Worm (Caenorhabditis elegans) whole organism, L4 larva: ENCODE data around the gene sgt-1.
"Not testable (repeated sequence)": the region's sequence is repeated elsewhere in the genome, so short reads cannot be mapped to it uniquely, and the experiment has no call there.

ENCODE experiments used
- D1046.2 ChIP-seq: fragments of 200-800 bp; sonication (Bioruptor generic); IDR thresholded peaks from 2 replicates; pipeline ENCODE4 v1.3.6; 2022; ENCODE audit warnings: missing genetic modification characterization, missing compliant biosample characterization
- F26F4.8 ChIP-seq: fragments of 200-800 bp; sonication (Bioruptor generic); conservative IDR thresholded peaks from 2 replicates; pipeline ENCODE4 v1.3.6; 2022; ENCODE audit warnings: missing genetic modification characterization, missing compliant biosample characterization
- F44E2.7 ChIP-seq: fragments of 200-800 bp; sonication (Bioruptor generic); IDR thresholded peaks from 2 replicates; pipeline ENCODE4 v2.1.2; 2022; ENCODE audit warnings: missing genetic modification characterization, missing compliant biosample characterization
- F49E8.2 ChIP-seq: sonication (generic microtip); optimal IDR thresholded peaks from 2 replicates; lab custom pipeline; 2016; ENCODE audit warnings: missing compliant biosample characterization, mild to moderate bottlenecking, missing genetic modification characterization, borderline replicate concordance
- R02D3.7 ChIP-seq: fragments of 150-350 bp; sonication (generic microtip); optimal IDR thresholded peaks from 3 replicates; lab custom pipeline; 2014; ENCODE audit warnings: missing biosample characterization, missing genetic modification characterization
- T26A8.4 ChIP-seq: fragments of 200-800 bp; sonication (Bioruptor generic); IDR thresholded peaks from 2 replicates; pipeline ENCODE4 v1.3.6; 2022; ENCODE audit warnings: missing genetic modification characterization, missing compliant biosample characterization
- ZK546.5 ChIP-seq, 2 experiments: sonication (generic microtip); optimal IDR thresholded peaks; 2 replicates each; lab custom pipeline; 2017; ENCODE audit warnings: missing biosample characterization in 2 of 2, missing genetic modification characterization in 2 of 2
- aha-1 ChIP-seq: fragments of 150-350 bp; peaks from one replicate; lab custom pipeline; 2014; ENCODE audit warnings: missing biosample characterization, missing genetic modification characterization
- ama-1 ChIP-seq: fragments of 150-350 bp; optimal IDR thresholded peaks from 2 replicates; lab custom pipeline; 2014; ENCODE audit warnings: inconsistent platforms, mixed read lengths
- attf-4 ChIP-seq: sonication (generic microtip); optimal IDR thresholded peaks from 3 replicates; lab custom pipeline; 2017; ENCODE audit warnings: missing biosample characterization, missing genetic modification characterization
- ceh-44 ChIP-seq: fragments of 200-800 bp; sonication (Bioruptor generic); IDR thresholded peaks from 2 replicates; pipeline ENCODE4 v1.3.6; 2022; ENCODE audit warnings: missing genetic modification reagents, missing genetic modification characterization, missing compliant biosample characterization
- ceh-82 ChIP-seq: sonication (generic microtip); optimal IDR thresholded peaks from 2 replicates; lab custom pipeline; 2017; ENCODE audit warnings: missing biosample characterization, missing genetic modification characterization
- ces-1 ChIP-seq: fragments of 150-350 bp; sonication (generic microtip); optimal IDR thresholded peaks from 4 replicates; lab custom pipeline; 2014; ENCODE audit warnings: missing biosample characterization, missing genetic modification reagents, missing genetic modification characterization
- ctbp-1 ChIP-seq: fragments of 200-800 bp; sonication (Bioruptor generic); IDR thresholded peaks from 2 replicates; pipeline ENCODE4 v1.3.6; 2022; ENCODE audit warnings: missing genetic modification reagents, missing genetic modification characterization, missing compliant biosample characterization
- daf-16 ChIP-seq, 3 experiments: sonication (generic microtip); optimal IDR thresholded peaks; 2 replicates each; lab custom pipeline; 2016 to 2017; ENCODE audit warnings: missing genetic modification characterization in 3 of 3, missing genetic modification reagents in 3 of 3, mild to moderate bottlenecking in 2 of 3, missing compliant biosample characterization in 2 of 3, missing biosample characterization in 1 of 3, moderate library complexity in 1 of 3
- daf-19 ChIP-seq: fragments of 200-800 bp; sonication (Bioruptor generic); conservative IDR thresholded peaks from 2 replicates; pipeline ENCODE4 v1.3.6; 2022; ENCODE audit warnings: missing genetic modification characterization, missing compliant biosample characterization
- dmd-8 ChIP-seq: fragments of 200-800 bp; sonication (Bioruptor generic); IDR thresholded peaks from 2 replicates; pipeline ENCODE4 v1.3.6; 2022; ENCODE audit warnings: missing genetic modification characterization, missing compliant biosample characterization
- dpl-1 ChIP-seq: fragments of 150-350 bp; optimal IDR thresholded peaks from 2 replicates; lab custom pipeline; 2014; ENCODE audit warnings: missing biosample characterization, missing genetic modification reagents, missing genetic modification characterization
- dve-1 ChIP-seq: sonication (generic microtip); optimal IDR thresholded peaks from 2 replicates; lab custom pipeline; 2017; ENCODE audit warnings: antibody characterized with exemption, mild to moderate bottlenecking, missing genetic modification characterization, missing compliant biosample characterization; ENCODE audit not compliant: insufficient read depth
- fkh-10 ChIP-seq: fragments of 150-350 bp; optimal IDR thresholded peaks from 2 replicates; lab custom pipeline; 2014; ENCODE audit warnings: missing biosample characterization, missing genetic modification reagents, missing genetic modification characterization
- gei-8 ChIP-seq: fragments of 200-800 bp; sonication (Bioruptor generic); optimal IDR thresholded peaks from 2 replicates; lab custom pipeline; 2018; ENCODE audit warnings: mild to moderate bottlenecking, missing genetic modification characterization, missing compliant biosample characterization
- hif-1 ChIP-seq, 2 experiments: sonication (generic microtip); optimal IDR thresholded peaks; 2 replicates each; lab custom pipeline; 2016 to 2017; ENCODE audit warnings: missing compliant biosample characterization in 2 of 2, missing genetic modification characterization in 2 of 2, missing genetic modification reagents in 2 of 2, missing genotype in 2 of 2, mild to moderate bottlenecking in 1 of 2
- hlh-30 ChIP-seq: sonication (generic microtip); optimal IDR thresholded peaks from 2 replicates; lab custom pipeline; 2017; ENCODE audit warnings: antibody characterized with exemption, mild to moderate bottlenecking, missing genetic modification characterization, missing compliant biosample characterization; ENCODE audit not compliant: insufficient read depth
- jun-1 ChIP-seq: fragments of 150-350 bp; optimal IDR thresholded peaks from 2 replicates; lab custom pipeline; 2014; ENCODE audit warnings: missing biosample characterization, missing genetic modification reagents, missing genetic modification characterization
- lin-15B ChIP-seq: fragments of 150-350 bp; sonication (generic microtip); optimal IDR thresholded peaks from 3 replicates; lab custom pipeline; 2014; ENCODE audit warnings: missing biosample characterization, missing genetic modification characterization
- lin-29 ChIP-seq: fragments of 200-800 bp; sonication (Bioruptor generic); IDR thresholded peaks from 2 replicates; pipeline ENCODE4 v1.3.6; 2022; ENCODE audit warnings: missing genetic modification reagents, missing genetic modification characterization, missing compliant biosample characterization
- lin-38 ChIP-seq: fragments of 200-800 bp; sonication (Bioruptor generic); IDR thresholded peaks from 2 replicates; pipeline ENCODE4 v1.3.6; 2022; ENCODE audit warnings: missing genetic modification reagents, missing genetic modification characterization, missing compliant biosample characterization
- lir-3 ChIP-seq: sonication (generic microtip); optimal IDR thresholded peaks from 2 replicates; lab custom pipeline; 2016; ENCODE audit warnings: mild to moderate bottlenecking, missing genetic modification characterization, missing compliant biosample characterization
- lsy-2 ChIP-seq, 2 experiments: fragments of 150-350 bp in 1 of 2; sonication (generic microtip) in 1 of 2; optimal IDR thresholded peaks; 2 replicates each; lab custom pipeline; 2014 to 2017; ENCODE audit warnings: missing biosample characterization in 2 of 2, missing genetic modification characterization in 2 of 2
- madf-5 ChIP-seq, 2 experiments: fragments of 200-800 bp; sonication (Bioruptor generic); IDR thresholded peaks; 2 replicates each; pipeline ENCODE4 v1.3.6; 2022; ENCODE audit warnings: missing compliant biosample characterization in 2 of 2, missing genetic modification characterization in 2 of 2
- mdl-1 ChIP-seq, 2 experiments: fragments of 150-350 bp in 1 of 2; sonication (generic microtip) in 1 of 2; optimal IDR thresholded peaks; 2 replicates each; lab custom pipeline; 2014 to 2017; ENCODE audit warnings: missing biosample characterization in 2 of 2, missing genetic modification characterization in 2 of 2
- nhr-111 ChIP-seq: fragments of 200-800 bp; sonication (Bioruptor generic); optimal IDR thresholded peaks from 2 replicates; lab custom pipeline; 2018; ENCODE audit warnings: mild to moderate bottlenecking, missing genetic modification characterization, missing compliant biosample characterization
- nhr-28 ChIP-seq: fragments of 150-350 bp; optimal IDR thresholded peaks from 2 replicates; lab custom pipeline; 2014; ENCODE audit warnings: missing biosample characterization, missing genetic modification characterization
- nhr-41 ChIP-seq: fragments of 200-800 bp; sonication (Bioruptor generic); IDR thresholded peaks from 2 replicates; pipeline ENCODE4 v1.3.6; 2022; ENCODE audit warnings: missing genetic modification reagents, missing genetic modification characterization, missing compliant biosample characterization
- nhr-48 ChIP-seq: sonication (generic microtip); optimal IDR thresholded peaks from 2 replicates; lab custom pipeline; 2016; ENCODE audit warnings: mild to moderate bottlenecking, missing genetic modification characterization, missing compliant biosample characterization
- nhr-76 ChIP-seq: fragments of 150-350 bp; optimal IDR thresholded peaks from 2 replicates; lab custom pipeline; 2014; ENCODE audit warnings: missing biosample characterization, missing genetic modification characterization
- php-3 ChIP-seq: fragments of 200-800 bp; sonication (Bioruptor generic); IDR thresholded peaks from 2 replicates; pipeline ENCODE4 v1.3.6; 2022; ENCODE audit warnings: missing genetic modification reagents, missing genetic modification characterization, missing compliant biosample characterization
- pqm-1 ChIP-seq: sonication (generic microtip); optimal IDR thresholded peaks from 2 replicates; lab custom pipeline; 2017; ENCODE audit warnings: missing biosample characterization, missing genetic modification characterization
- rbr-2 ChIP-seq: sonication (generic microtip); optimal IDR thresholded peaks from 2 replicates; lab custom pipeline; 2016; ENCODE audit warnings: missing genotype, missing genetic modification characterization, missing compliant biosample characterization
- saeg-2 ChIP-seq: fragments of 200-800 bp; sonication (Bioruptor generic); IDR thresholded peaks from 2 replicates; pipeline ENCODE4 v1.3.6; 2022; ENCODE audit warnings: missing genetic modification reagents, missing genetic modification characterization, missing compliant biosample characterization
- snpc-1.2 ChIP-seq: fragments of 200-800 bp; sonication (Bioruptor generic); IDR thresholded peaks from 2 replicates; pipeline ENCODE4 v1.3.6; 2022; ENCODE audit warnings: missing genetic modification reagents, missing genetic modification characterization, missing compliant biosample characterization
- tag-97 ChIP-seq: fragments of 200-800 bp; sonication (Bioruptor generic); IDR thresholded peaks from 2 replicates; pipeline ENCODE4 v1.3.6; 2022; ENCODE audit warnings: missing genetic modification characterization, missing compliant biosample characterization
- zfp-2 ChIP-seq: sonication (generic microtip); optimal IDR thresholded peaks from 2 replicates; lab custom pipeline; 2016; ENCODE audit warnings: mild to moderate bottlenecking, missing genetic modification characterization, missing compliant biosample characterization

Gene sgt-1

ce11 chrII:4902035-4902434, 1.6 kb downstream of the sgt-1 start, which contains the start of gene R05F9.9 (continued):
- TF ChIP-seq nhr-48 (tag; lab: Kevin White, UChicago) (peak; percentile 1), lir-3 (no peak), daf-19 (GFP tag; lab: Robert Waterston, UW) (0 out of 2 replicates have a peak, but pooled peaks have one; percentile 33), dpl-1 (GFP tag; lab: Kevin White, UChicago) (peak; percentile 54), dmd-8 (GFP tag; lab: Robert Waterston, UW) (no peak), T26A8.4 (GFP tag; lab: Robert Waterston, UW) (0 out of 2 replicates have a peak, but pooled peaks have one; percentile 13), dve-1 (peak; percentile 58), D1046.2 (GFP tag; lab: Robert Waterston, UW) (no peak), F49E8.2 (tag; lab: Kevin White, UChicago) (peak; percentile 0), lin-38 (peak; percentile 77), aha-1 (tag; lab: Kevin White, UChicago) (peak; percentile 49), lsy-2 (tag; optimal IDR thresholded peaks at IDR 0.05; lab: Kevin White, UChicago) (peak in 1 of 2 experiments; percentile 75), rbr-2 (tag; lab: Kevin White, UChicago) (peak; percentile 27), F26F4.8 (no peak), daf-16 (GFP tag; optimal IDR thresholded peaks at IDR 0.05; lab: Kevin White, UChicago) (no peak), daf-16 (tag; optimal IDR thresholded peaks at IDR 0.05; lab: Kevin White, UChicago) (peak; percentile 29), snpc-1.2 (no peak), ama-1 (peak; percentile 62), hif-1 (tag; optimal IDR thresholded peaks at IDR 0.05; lab: Kevin White, UChicago) (no peak)

- not testable (repeated sequence) for TF ChIP-seq hlh-30 (tag; lab: Kevin White, UChicago); ZK546.5 (tag; optimal IDR thresholded peaks at IDR 0.05; lab: Kevin White, UChicago); F44E2.7 (GFP tag; lab: Robert Waterston, UW)
These were observed 5.1 kb downstream of the sgt-1 start, which contains the start of gene msp-32 for ce11 chrII:4898529-4898928. msp-32 (plus strand) TSS chrII:4898829.

DNA sequence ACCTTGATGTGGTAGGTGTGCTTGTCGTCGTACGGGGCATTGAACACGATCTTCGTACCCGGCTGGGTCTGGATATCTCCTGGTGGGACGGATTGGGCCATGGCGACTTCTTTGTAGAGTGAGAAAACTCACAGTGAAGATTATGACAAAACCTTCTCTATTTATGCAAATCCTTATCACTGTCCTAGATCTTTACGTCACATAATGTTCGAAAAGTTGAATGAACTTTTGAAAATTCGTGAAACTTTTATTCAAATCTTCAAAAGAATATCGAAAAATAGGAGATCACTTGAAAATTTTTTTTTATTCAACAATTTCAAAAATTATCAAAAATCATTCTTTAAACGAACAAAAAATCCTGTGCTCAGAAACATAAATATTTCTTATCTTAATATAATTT, 11.0 kb downstream of the sgt-1 start, which contains the start of gene msp-33:
Gene msp-33, minus strand, starts transcription at position 101 of the 400 bp plus-strand sequence.
- TF ChIP-seq snpc-1.2 = no peak
- peak; percentile 1 for TF ChIP-seq aha-1 (tag; lab: Kevin White, UChicago)

DNA sequence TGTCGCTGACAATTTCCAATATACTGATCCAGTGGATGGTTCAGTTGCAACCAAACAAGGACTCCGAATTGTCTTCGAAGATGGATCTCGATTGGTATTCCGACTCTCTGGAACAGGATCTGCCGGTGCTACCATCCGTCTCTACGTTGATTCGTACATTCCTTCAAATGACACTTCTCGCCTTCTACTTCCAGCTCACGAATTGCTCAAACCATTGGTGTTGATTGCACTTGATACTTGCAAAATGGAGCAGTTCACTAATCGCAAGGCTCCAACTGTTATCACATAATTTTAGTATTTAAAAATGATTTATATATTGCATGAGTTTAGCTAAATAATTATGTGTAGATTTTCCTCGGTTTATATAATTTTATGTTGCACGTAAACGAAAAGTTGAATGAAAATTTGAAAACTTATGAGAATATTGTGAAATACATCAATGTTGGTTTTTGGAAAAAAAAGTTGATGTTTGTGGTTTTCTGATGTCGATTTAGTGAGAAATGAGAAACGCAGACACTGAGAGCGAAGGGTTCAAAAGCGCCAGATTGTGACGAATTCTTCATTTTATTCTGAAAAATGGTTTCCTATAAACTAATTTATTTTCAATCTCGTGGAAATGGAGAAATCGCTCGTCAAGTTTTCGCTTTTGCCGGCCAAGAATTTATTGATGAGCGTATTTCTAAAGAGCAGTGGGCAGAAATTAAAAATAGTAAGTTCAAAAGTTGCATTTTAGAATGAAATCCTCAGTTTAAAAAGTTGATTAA, 12.4 kb downstream of the sgt-1 start, which contains the start of gene gst-9:
Gene gst-9, plus strand, starts transcription at position 574 of the 764 bp plus-strand sequence.
- TF ChIP-seq hif-1 (tag; optimal IDR thresholded peaks at IDR 0.05; lab: Kevin White, UChicago) (no peak), madf-5 (GFP tag; IDR thresholded peaks at IDR 0.05; lab: Robert Waterston, UW) (no peak), ces-1 (GFP tag; lab: Kevin White, UChicago) (no peak), attf-4 (tag; lab: Kevin White, UChicago) (no peak), nhr-111 (GFP tag; lab: Kevin White, UChicago) (no peak), nhr-41 (GFP tag; lab: Robert Waterston, UW) (no peak), ceh-44 (GFP tag; lab: Robert Waterston, UW) (no peak), nhr-28 (tag; lab: Kevin White, UChicago) (peak; percentile 56), lsy-2 (tag; optimal IDR thresholded peaks at IDR 0.05; lab: Kevin White, UChicago) (peak in 1 of 2 experiments; percentile 61), saeg-2 (GFP tag; lab: Robert Waterston, UW) (no peak), lin-38 (peak; percentile 48), zfp-2 (tag; lab: Kevin White, UChicago) (no peak), nhr-76 (no peak), pqm-1 (no peak), jun-1 (tag; lab: Kevin White, UChicago) (no peak), daf-19 (GFP tag; lab: Robert Waterston, UW) (no peak), php-3 (GFP tag; lab: Robert Waterston, UW) (0 out of 2 replicates have a peak, but pooled peaks have one; percentile 45), T26A8.4 (GFP tag; lab: Robert Waterston, UW) (peak; percentile 48; the same call in 1 of the 2 replicates), mdl-1 (tag; optimal IDR thresholded peaks at IDR 0.05; lab: Kevin White, UChicago) (no peak), ctbp-1 (0 out of 2 replicates have a peak, but pooled peaks have one; percentile 19), fkh-10 (GFP tag; lab: Kevin White, UChicago) (no peak), R02D3.7 (tag; lab: Kevin White, UChicago) (no peak), lin-15B (tag; lab: Kevin White, UChicago) (no peak), ceh-82 (no peak), hlh-30 (tag; lab: Kevin White, UChicago) (peak; percentile 10), lin-29 (GFP tag; lab: Robert Waterston, UW) (no peak), tag-97 (GFP tag; lab: Robert Waterston, UW) (no peak), gei-8 (no peak)
